Fruit fly (Drosophila melanogaster) whole organism: ENCODE data around the gene Strump.

Experiments used
- CG8478 ChIP-seq: fragments of >200 bp; optimal IDR thresholded peaks from 2 replicates; lab custom pipeline; 2018; ENCODE audit warnings: inconsistent platforms
- Dll ChIP-seq: fragments of >200 bp; optimal IDR thresholded peaks from 2 replicates; lab custom pipeline; 2017
- EcR ChIP-seq, 2 experiments: fragments of >200 bp; optimal IDR thresholded peaks; 2 replicates each; lab custom pipeline; 2017; ENCODE audit warnings: missing biosample characterization in 2 of 2, missing genetic modification characterization in 2 of 2, missing genetic modification reagents in 2 of 2
- pan ChIP-seq: fragments of >200 bp; optimal IDR thresholded peaks from 2 replicates; lab custom pipeline; 2017
- psq ChIP-seq: fragments of >200 bp; optimal IDR thresholded peaks from 2 replicates; lab custom pipeline; 2017
- usp ChIP-seq: fragments of >200 bp; optimal IDR thresholded peaks from 2 replicates; lab custom pipeline; 2017; ENCODE audit warnings: missing biosample characterization, missing genetic modification characterization, mixed read lengths

Gene Strump

dm6 chr3L:16153650-16154049 lies 31.8 kb downstream of the Strump start:
- TF ChIP-seq Dll (no peak), EcR (GFP tag; optimal IDR thresholded peaks at IDR 0.05; lab: Kevin White, UChicago) (no peak), CG8478 (lab: Kevin White, UChicago) (no peak), usp (GFP tag; lab: Kevin White, UChicago) (no peak), pan (lab: Kevin White, UChicago) (no peak)

- TF ChIP-seq EcR (GFP tag; optimal IDR thresholded peaks at IDR 0.05; lab: Kevin White, UChicago) (no peak), Dll (no peak), CG8478 (lab: Kevin White, UChicago) (no peak), pan (lab: Kevin White, UChicago) (no peak), usp (GFP tag; lab: Kevin White, UChicago) (no peak), psq (lab: Kevin White, UChicago) (no peak)
Measured at dm6 chr3L:16155547-16155946, 33.7 kb downstream of the Strump start.

DNA sequence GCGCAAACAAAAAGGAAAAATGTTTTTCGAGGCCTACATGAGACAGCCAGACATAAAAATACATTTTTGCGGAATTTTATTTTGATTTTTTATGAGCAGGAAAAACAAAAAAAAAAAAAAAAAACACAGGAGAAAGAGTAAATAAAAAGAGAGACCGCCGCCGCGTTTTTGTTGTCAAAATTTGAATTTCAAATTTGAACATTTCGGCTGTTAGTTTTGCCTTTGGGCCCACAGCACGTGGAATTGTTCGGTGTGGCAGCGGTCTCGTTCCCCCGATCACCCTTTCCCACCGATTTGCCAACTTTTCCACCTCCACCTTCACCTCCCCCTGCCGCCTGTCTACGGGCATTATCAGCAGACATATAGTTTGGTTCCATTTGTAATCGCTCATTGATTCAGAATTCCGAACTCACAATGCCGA lies 35.0 kb downstream of the Strump start:
- TF ChIP-seq psq (lab: Kevin White, UChicago) (no peak), usp (GFP tag; lab: Kevin White, UChicago) (no peak), CG8478 (lab: Kevin White, UChicago) (no peak), Dll (no peak)

DNA sequence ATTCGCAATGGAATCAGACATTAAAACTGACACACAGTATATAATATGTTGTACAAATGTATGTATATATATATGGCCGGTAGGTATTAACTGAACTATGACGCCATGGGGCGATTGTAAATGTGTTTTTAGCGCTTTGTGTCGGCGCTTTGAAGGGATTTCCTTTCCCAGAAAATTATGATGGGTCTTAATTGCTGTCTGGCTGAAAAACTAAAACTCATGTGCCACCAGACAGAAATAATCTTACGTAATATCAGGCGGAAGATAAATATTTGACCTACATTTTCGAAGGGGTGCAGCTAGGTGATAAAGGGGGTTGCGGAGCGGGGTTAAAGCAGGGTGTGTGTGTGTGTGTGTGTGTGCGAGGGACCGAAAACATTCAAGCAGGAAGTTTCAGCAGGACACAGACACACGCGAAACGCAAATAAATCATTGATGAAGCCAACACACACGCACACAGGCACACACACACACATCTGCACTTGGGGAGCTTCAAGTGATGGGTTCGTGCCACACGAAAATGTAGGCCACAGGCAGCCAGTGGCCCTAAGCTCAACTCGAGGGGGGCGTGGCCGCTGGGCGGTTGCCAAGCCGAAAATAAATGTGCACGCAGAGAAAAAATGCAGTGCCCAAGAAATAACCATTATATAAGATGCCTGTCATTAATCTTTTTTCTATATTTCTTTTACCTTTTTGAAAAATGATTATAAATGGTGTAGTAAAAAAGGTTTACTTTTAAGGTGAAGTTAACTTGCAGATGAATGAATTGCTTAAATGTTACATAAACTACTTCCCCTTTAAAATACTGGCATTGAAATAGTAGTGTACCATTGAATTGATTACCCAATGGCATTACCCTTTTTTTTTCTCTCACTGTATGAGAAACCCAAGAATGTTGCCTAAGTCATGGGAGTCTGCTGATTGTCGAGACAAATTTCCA lies 35.7 kb downstream of the Strump start:
- TF ChIP-seq EcR (GFP tag; optimal IDR thresholded peaks at IDR 0.05; lab: Kevin White, UChicago) (no peak), usp (GFP tag; lab: Kevin White, UChicago) (no peak), pan (lab: Kevin White, UChicago) (no peak), psq (lab: Kevin White, UChicago) (no peak), Dll (no peak), CG8478 (lab: Kevin White, UChicago) (no peak)

- TF ChIP-seq Dll = no peak
- no peak for TF ChIP-seq CG8478 (lab: Kevin White, UChicago)
- TF ChIP-seq psq (lab: Kevin White, UChicago) = no peak
- TF ChIP-seq pan (lab: Kevin White, UChicago) = no peak
- no peak for TF ChIP-seq EcR (GFP tag; optimal IDR thresholded peaks at IDR 0.05; lab: Kevin White, UChicago)
- no peak for TF ChIP-seq usp (GFP tag; lab: Kevin White, UChicago)
Measured at dm6 chr3L:16158322-16158721, 36.5 kb downstream of the Strump start.

DNA sequence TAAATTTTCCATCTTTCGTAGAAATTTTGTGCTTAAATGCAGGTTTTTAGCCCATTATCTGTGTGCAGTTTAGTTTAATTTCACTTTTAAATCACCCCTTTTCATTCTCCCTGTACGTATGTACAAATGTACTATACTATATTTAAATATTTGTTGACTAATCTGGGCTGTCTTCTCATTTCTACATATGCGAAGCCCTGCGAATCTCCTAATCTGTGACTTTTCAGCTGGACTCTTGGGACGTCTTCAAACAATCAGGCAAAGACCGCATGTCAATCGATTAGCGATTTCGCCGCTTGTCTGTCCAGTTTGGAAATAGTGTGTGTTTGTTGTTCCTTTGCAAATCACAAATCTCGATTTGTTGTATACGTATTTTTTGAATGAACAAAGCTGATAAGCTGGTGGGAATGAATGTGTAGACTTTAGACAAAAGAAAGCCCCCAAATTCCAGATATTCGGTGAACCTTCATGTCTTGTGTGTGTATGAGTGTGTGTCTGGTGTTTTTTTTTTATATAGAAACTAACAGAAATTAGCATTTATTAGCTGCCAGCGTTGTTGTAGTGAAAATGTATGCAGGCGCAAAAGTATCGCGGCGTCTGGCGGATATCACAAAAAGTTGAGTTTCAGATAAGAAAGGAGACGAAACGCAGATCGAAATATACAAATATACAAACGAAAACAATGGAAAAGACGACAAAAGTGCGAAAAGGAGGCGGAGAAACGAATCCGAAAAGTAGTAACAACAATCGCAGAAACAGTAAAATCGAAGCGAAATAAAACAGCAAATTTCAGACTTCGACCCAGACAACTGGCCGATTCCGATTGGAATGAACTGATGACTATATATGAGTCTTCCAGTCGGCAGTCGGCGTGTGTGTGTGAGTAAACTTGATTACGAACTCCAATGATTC lies 37.6 kb downstream of the Strump start:
- TF ChIP-seq pan (lab: Kevin White, UChicago) (no peak), psq (lab: Kevin White, UChicago) (no peak), EcR (GFP tag; optimal IDR thresholded peaks at IDR 0.05; lab: Kevin White, UChicago) (no peak), usp (GFP tag; lab: Kevin White, UChicago) (no peak), CG8478 (lab: Kevin White, UChicago) (no peak), Dll (no peak)

dm6 chr3L:16160073-16160398 lies 38.2 kb downstream of the Strump start:
- TF ChIP-seq EcR (GFP tag; optimal IDR thresholded peaks at IDR 0.05; lab: Kevin White, UChicago) (no peak), psq (lab: Kevin White, UChicago) (no peak), CG8478 (lab: Kevin White, UChicago) (no peak), Dll (no peak), usp (GFP tag; lab: Kevin White, UChicago) (no peak), pan (lab: Kevin White, UChicago) (no peak)

DNA sequence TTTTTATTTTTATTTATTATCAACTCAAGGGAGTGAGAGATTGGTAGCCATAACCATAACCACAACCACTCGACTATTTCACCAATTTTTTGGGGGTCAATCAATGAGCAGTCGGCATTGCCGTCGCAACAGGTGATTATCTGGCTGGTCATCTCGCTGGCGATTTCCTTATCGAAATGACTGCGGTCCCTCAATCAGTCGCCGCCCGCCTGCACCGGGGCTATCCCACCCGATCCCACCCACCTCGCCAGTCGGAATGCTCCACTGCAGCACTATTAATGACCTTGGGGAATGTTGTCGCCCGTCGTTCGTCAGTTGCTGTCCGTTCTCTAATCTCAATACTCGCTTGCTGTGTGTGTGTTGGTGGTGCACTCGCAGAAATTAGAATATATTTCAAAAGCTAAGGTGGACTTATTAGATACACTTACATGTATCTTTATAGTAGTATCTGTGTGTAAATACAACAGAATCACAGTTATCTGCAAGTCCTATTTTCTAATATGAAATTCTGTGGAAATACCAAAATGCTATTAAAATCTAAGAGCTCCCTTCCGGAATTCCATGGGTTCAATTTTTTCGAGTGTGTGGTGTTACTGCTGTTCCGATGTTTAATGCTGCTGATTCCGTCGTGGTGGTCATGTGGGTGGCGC lies 38.7 kb downstream of the Strump start:
- TF ChIP-seq Dll (no peak), usp (GFP tag; lab: Kevin White, UChicago) (no peak), psq (lab: Kevin White, UChicago) (no peak), EcR (GFP tag; optimal IDR thresholded peaks at IDR 0.05; lab: Kevin White, UChicago) (no peak), CG8478 (lab: Kevin White, UChicago) (no peak), pan (lab: Kevin White, UChicago) (no peak)

- TF ChIP-seq usp (GFP tag; lab: Kevin White, UChicago) = no peak
- TF ChIP-seq EcR (GFP tag; optimal IDR thresholded peaks at IDR 0.05; lab: Kevin White, UChicago) = peak in 1 of 2 experiments; percentile 28
Measured at dm6 chr3L:16161131-16161530, 39.3 kb downstream of the Strump start.

dm6 chr3L:16161847-16162556 lies 40.2 kb downstream of the Strump start:
- TF ChIP-seq CG8478 (lab: Kevin White, UChicago) (no peak), pan (lab: Kevin White, UChicago) (no peak), EcR (GFP tag; optimal IDR thresholded peaks at IDR 0.05; lab: Kevin White, UChicago) (peak in 1 of 2 experiments; percentile 98), Dll (no peak)
